Worm (Caenorhabditis elegans): ENCODE data around the gene T09B9.3.

- no peak for TF ChIP-seq zag-1 (tag; optimal IDR thresholded peaks at IDR 0.05)
- TF ChIP-seq snpc-4 (tag; optimal IDR thresholded peaks at IDR 0.05) = no peak
- TF ChIP-seq egl-27 (tag; optimal IDR thresholded peaks at IDR 0.05) = no peak
- TF ChIP-seq nhr-11 (tag; optimal IDR thresholded peaks at IDR 0.05) = no peak
- TF ChIP-seq fkh-10 (GFP tag; optimal IDR thresholded peaks at IDR 0.05) = no peak
- no peak for TF ChIP-seq ceh-9 (tag; optimal IDR thresholded peaks at IDR 0.05)
- TF ChIP-seq pha-4 (tag; optimal IDR thresholded peaks at IDR 0.05) = no peak
- no peak for TF ChIP-seq skn-1 (tag; optimal IDR thresholded peaks at IDR 0.05)
- TF ChIP-seq unc-39 (tag; optimal IDR thresholded peaks at IDR 0.05) = no peak
- TF ChIP-seq elt-2 (tag; optimal IDR thresholded peaks at IDR 0.05) = no peak
- TF ChIP-seq nhr-28 (tag; optimal IDR thresholded peaks at IDR 0.05) = no peak
- TF ChIP-seq sea-2 (GFP tag; optimal IDR thresholded peaks at IDR 0.05) = no peak
- no peak for TF ChIP-seq fos-1 (tag; optimal IDR thresholded peaks at IDR 0.05)
- TF ChIP-seq elt-3 (tag; optimal IDR thresholded peaks at IDR 0.05) = no peak
Measured at ce11 chrX:9794173-9794572, 33.0 kb upstream of the T09B9.3 start, which contains the start of gene F36G3.2.

Measured in whole organism, L3 larva.